Worm (Caenorhabditis elegans): ENCODE measurements around the gene C25H3.16.
"Not testable (repeated sequence)": the region's sequence is repeated elsewhere in the genome, so short reads cannot be mapped to it uniquely, and the experiment has no call there.

Gene C25H3.16

ce11 chrII:5665991-5666390 lies at the start of gene C25H3.16:
Gene C25H3.16 (plus strand): TSS chrII:5666291.
- TF ChIP-seq aly-1 (tag; optimal IDR thresholded peaks at IDR 0.05) (no peak), flt-1 (GFP tag; IDR thresholded peaks at IDR 0.05) (no peak), ceh-36 (tag; optimal IDR thresholded peaks at IDR 0.05) (no peak), pes-1 (GFP tag; IDR thresholded peaks at IDR 0.05) (no peak), F13C5.2 (tag; optimal IDR thresholded peaks at IDR 0.05) (no peak), tbx-11 (GFP tag; IDR thresholded peaks at IDR 0.05) (no peak), hmbx-1 (tag; optimal IDR thresholded peaks at IDR 0.05) (no peak), ceh-13 (GFP tag; optimal IDR thresholded peaks at IDR 0.05) (no peak), tbx-37 (GFP tag; conservative IDR thresholded peaks at IDR 0.05) (no peak), ets-7 (tag; optimal IDR thresholded peaks at IDR 0.05) (no peak), sea-1 (GFP tag; conservative IDR thresholded peaks at IDR 0.05) (no peak), tra-4 (tag; optimal IDR thresholded peaks at IDR 0.05) (no peak), scrt-1 (GFP tag; IDR thresholded peaks at IDR 0.05) (no peak), hnd-1 (tag; optimal IDR thresholded peaks at IDR 0.05) (no peak), hmg-4 (GFP tag; optimal IDR thresholded peaks at IDR 0.05) (no peak), B0310.2 (tag; optimal IDR thresholded peaks at IDR 0.05) (no peak)

ce11 chrII:5619298-5619697 lies 46.8 kb upstream of the C25H3.16 start, which contains the start of gene dhs-6:
Gene dhs-6 (minus strand): TSS chrII:5619319.
- TF ChIP-seq pes-1 (GFP tag; IDR thresholded peaks at IDR 0.05) (no peak), hmg-4 (GFP tag; optimal IDR thresholded peaks at IDR 0.05) (no peak), hmbx-1 (tag; optimal IDR thresholded peaks at IDR 0.05) (no peak), B0310.2 (tag; optimal IDR thresholded peaks at IDR 0.05) (no peak), tbx-11 (GFP tag; IDR thresholded peaks at IDR 0.05) (no peak), aly-1 (tag; optimal IDR thresholded peaks at IDR 0.05) (no peak), ama-1 (optimal IDR thresholded peaks at IDR 0.05) (no peak), ceh-13 (GFP tag; optimal IDR thresholded peaks at IDR 0.05) (no peak)

ce11 chrII:5622383-5622939 lies 43.6 kb upstream of the C25H3.16 start, which contains the start of the genes eif-3.L and npl-4.2:
Gene eif-3.L (minus strand): TSS chrII:5622483.
Gene npl-4.2 (plus strand): TSS chrII:5622889.
- TF ChIP-seq hnd-1 (tag; optimal IDR thresholded peaks at IDR 0.05); aly-1 (tag; optimal IDR thresholded peaks at IDR 0.05); flt-1 (GFP tag; IDR thresholded peaks at IDR 0.05): not testable (repeated sequence)

- TF ChIP-seq B0310.2 (tag; optimal IDR thresholded peaks at IDR 0.05): no peak
Measured at ce11 chrII:5628326-5628818, 37.7 kb upstream of the C25H3.16 start, which contains the start of gene F59E12.15. Gene F59E12.15 (minus strand): TSS chrII:5628376.

- TF ChIP-seq pes-1 (GFP tag; IDR thresholded peaks at IDR 0.05); F13C5.2 (tag; optimal IDR thresholded peaks at IDR 0.05); tbx-37 (GFP tag; conservative IDR thresholded peaks at IDR 0.05): not testable (repeated sequence)
Measured at ce11 chrII:5630851-5631401, 35.2 kb upstream of the C25H3.16 start, which contains the start of the genes F59E12.6 and npl-4.1. Gene F59E12.6 (minus strand): TSS chrII:5630951. Gene npl-4.1 (plus strand): TSS chrII:5631351.

- no peak for TF ChIP-seq B0310.2 (tag; optimal IDR thresholded peaks at IDR 0.05)
- TF ChIP-seq ets-7 (tag; optimal IDR thresholded peaks at IDR 0.05): no peak
- TF ChIP-seq pes-1 (GFP tag; IDR thresholded peaks at IDR 0.05): no peak
- TF ChIP-seq ceh-13 (GFP tag; optimal IDR thresholded peaks at IDR 0.05): no peak
- TF ChIP-seq ama-1 (optimal IDR thresholded peaks at IDR 0.05): no peak
- no peak for TF ChIP-seq hnd-1 (tag; optimal IDR thresholded peaks at IDR 0.05)
- TF ChIP-seq tra-4 (tag; optimal IDR thresholded peaks at IDR 0.05): no peak
- no peak for TF ChIP-seq hmbx-1 (tag; optimal IDR thresholded peaks at IDR 0.05)
- TF ChIP-seq tbx-11 (GFP tag; IDR thresholded peaks at IDR 0.05): no peak
- no peak for TF ChIP-seq flt-1 (GFP tag; IDR thresholded peaks at IDR 0.05)
- TF ChIP-seq scrt-1 (GFP tag; IDR thresholded peaks at IDR 0.05): no peak
- TF ChIP-seq sea-1 (GFP tag; conservative IDR thresholded peaks at IDR 0.05): no peak
- TF ChIP-seq aly-1 (tag; optimal IDR thresholded peaks at IDR 0.05): no peak
Measured at ce11 chrII:5633453-5633852, 32.6 kb upstream of the C25H3.16 start.

ce11 chrII:5636826-5637225 lies 29.3 kb upstream of the C25H3.16 start, which contains the start of gene F59E12.8:
Gene F59E12.8 (minus strand): TSS chrII:5636926.
- TF ChIP-seq sea-1 (GFP tag; conservative IDR thresholded peaks at IDR 0.05): no peak
- no peak for TF ChIP-seq flt-1 (GFP tag; IDR thresholded peaks at IDR 0.05)
- TF ChIP-seq ceh-13 (GFP tag; optimal IDR thresholded peaks at IDR 0.05): no peak
- TF ChIP-seq pes-1 (GFP tag; IDR thresholded peaks at IDR 0.05): no peak
- TF ChIP-seq ama-1 (optimal IDR thresholded peaks at IDR 0.05): no peak
- TF ChIP-seq B0310.2 (tag; optimal IDR thresholded peaks at IDR 0.05): no peak
- no peak for TF ChIP-seq F13C5.2 (tag; optimal IDR thresholded peaks at IDR 0.05)
- TF ChIP-seq aly-1 (tag; optimal IDR thresholded peaks at IDR 0.05): no peak
- TF ChIP-seq tra-4 (tag; optimal IDR thresholded peaks at IDR 0.05): no peak
- TF ChIP-seq ets-7 (tag; optimal IDR thresholded peaks at IDR 0.05): no peak
- no peak for TF ChIP-seq hmg-4 (GFP tag; optimal IDR thresholded peaks at IDR 0.05)

- TF ChIP-seq ceh-13 (GFP tag; optimal IDR thresholded peaks at IDR 0.05): no peak
- TF ChIP-seq ceh-36 (tag; optimal IDR thresholded peaks at IDR 0.05): no peak
- TF ChIP-seq flt-1 (GFP tag; IDR thresholded peaks at IDR 0.05): no peak
- TF ChIP-seq ama-1 (optimal IDR thresholded peaks at IDR 0.05): no peak
- TF ChIP-seq tbx-11 (GFP tag; IDR thresholded peaks at IDR 0.05): no peak
- no peak for TF ChIP-seq tbx-37 (GFP tag; conservative IDR thresholded peaks at IDR 0.05)
- TF ChIP-seq scrt-1 (GFP tag; IDR thresholded peaks at IDR 0.05): no peak
- no peak for TF ChIP-seq aly-1 (tag; optimal IDR thresholded peaks at IDR 0.05)
- TF ChIP-seq F13C5.2 (tag; optimal IDR thresholded peaks at IDR 0.05): no peak
- no peak for TF ChIP-seq sea-1 (GFP tag; conservative IDR thresholded peaks at IDR 0.05)
- TF ChIP-seq hmg-4 (GFP tag; optimal IDR thresholded peaks at IDR 0.05): no peak
- TF ChIP-seq hnd-1 (tag; optimal IDR thresholded peaks at IDR 0.05): no peak
- no peak for TF ChIP-seq pes-1 (GFP tag; IDR thresholded peaks at IDR 0.05)
- no peak for TF ChIP-seq hmbx-1 (tag; optimal IDR thresholded peaks at IDR 0.05)
- no peak for TF ChIP-seq tra-4 (tag; optimal IDR thresholded peaks at IDR 0.05)
- no peak for TF ChIP-seq ets-7 (tag; optimal IDR thresholded peaks at IDR 0.05)
Measured at ce11 chrII:5638059-5638458, 28.0 kb upstream of the C25H3.16 start, which contains the start of gene F59E12.3. Gene F59E12.3 (plus strand): TSS chrII:5638359.
